Worm (Caenorhabditis elegans) whole organism, early embryonic: Measurements from ENCODE around the gene pck-3.

Source experiments
- B0310.2 ChIP-seq: sonication (generic microtip); optimal IDR thresholded peaks from 2 replicates; lab custom pipeline; 2016; ENCODE audit warnings: mild to moderate bottlenecking, missing genetic modification characterization, missing compliant biosample characterization
- F13C5.2 ChIP-seq: sonication (generic microtip); optimal IDR thresholded peaks from 2 replicates; lab custom pipeline; 2017; ENCODE audit warnings: mild to moderate bottlenecking, missing genetic modification characterization, inconsistent platforms, missing compliant biosample characterization
- aly-1 ChIP-seq: sonication (generic microtip); optimal IDR thresholded peaks from 2 replicates; lab custom pipeline; 2016; ENCODE audit warnings: missing genetic modification characterization, missing compliant biosample characterization
- ceh-13 ChIP-seq: fragments of 200-800 bp; sonication (Bioruptor generic); optimal IDR thresholded peaks from 2 replicates; lab custom pipeline; 2018; ENCODE audit warnings: mild to moderate bottlenecking, missing genetic modification characterization, missing compliant biosample characterization
- ceh-36 ChIP-seq: sonication (generic microtip); optimal IDR thresholded peaks from 2 replicates; lab custom pipeline; 2016; ENCODE audit warnings: missing genetic modification characterization, inconsistent platforms, missing compliant biosample characterization
- hmbx-1 ChIP-seq: sonication (generic microtip); optimal IDR thresholded peaks from 2 replicates; lab custom pipeline; 2016; ENCODE audit warnings: mild to moderate bottlenecking, missing genetic modification characterization, missing compliant biosample characterization
- pes-1 ChIP-seq: fragments of 200-800 bp; sonication (Bioruptor generic); IDR thresholded peaks from 2 replicates; pipeline ENCODE4 v1.3.6; 2022; ENCODE audit warnings: missing genetic modification reagents, missing genetic modification characterization, missing compliant biosample characterization
- sea-1 ChIP-seq: fragments of 200-800 bp; sonication (Bioruptor generic); conservative IDR thresholded peaks from 2 replicates; pipeline ENCODE4 v1.3.6; 2022; ENCODE audit warnings: missing genetic modification characterization, missing compliant biosample characterization
- tbx-37 ChIP-seq: fragments of 200-800 bp; sonication (Bioruptor generic); conservative IDR thresholded peaks from 2 replicates; pipeline ENCODE4 v1.3.6; 2022; ENCODE audit warnings: missing genetic modification reagents, missing genetic modification characterization, missing compliant biosample characterization

- TF ChIP-seq tbx-37 (GFP tag; lab: Robert Waterston, UW) (no peak), ceh-36 (tag; lab: Kevin White, UChicago) (no peak), pes-1 (GFP tag; lab: Robert Waterston, UW) (no peak), hmbx-1 (tag; lab: Kevin White, UChicago) (no peak), ceh-13 (GFP tag; lab: Kevin White, UChicago) (no peak), sea-1 (GFP tag; lab: Robert Waterston, UW) (no peak), B0310.2 (tag; lab: Kevin White, UChicago) (no peak), aly-1 (no peak), F13C5.2 (tag; lab: Kevin White, UChicago) (no peak)
Observed at ce11 chrIV:5947555-5948151, 51.2 kb downstream of the pck-3 start, which contains the start of gene rps-25.
